Comparison of ENCODE assay signal across 1 fruit fly cellular context in genomic region chr2L:18844917-18845509, dm6.
TF ChIP-seq lines count a peak whose summit lies in the region.

TSS of gene CG17321 (plus strand) at chr2L:18845184.

TF ChIP-seq in whole organism, embryonic, 481 proteins besides CTCF, POLR2A, EP300 and RAD21 (continued from another document):
- TF ChIP-seq Gug (GFP tag; IDR thresholded peaks at IDR 0.05; lab: Robert Waterston, UW) (no peak), nerfin-2 (GFP tag; IDR thresholded peaks at IDR 0.05; lab: Robert Waterston, UW; ENCODE audit: partially characterized antibody) (0 out of 2 replicates have a peak, but pooled peaks have one; percentile 18), CG4360 (GFP tag; IDR thresholded peaks at IDR 0.05; lab: Robert Waterston, UW) (no peak), dpn (GFP tag; optimal IDR thresholded peaks at IDR 0.05; lab: Kevin White, UChicago) (no peak), BtbVII (GFP tag; optimal IDR thresholded peaks at IDR 0.05; lab: Kevin White, UChicago) (no peak), lab (GFP tag; optimal IDR thresholded peaks at IDR 0.05; lab: Kevin White, UChicago) (no peak), Hand (GFP tag; optimal IDR thresholded peaks at IDR 0.05; lab: Kevin White, UChicago) (peak; percentile 14), sens (GFP tag; lab: Kevin White, UChicago) (no peak), Bgb (GFP tag; IDR thresholded peaks at IDR 0.05; lab: Robert Waterston, UW; ENCODE audit: partially characterized antibody) (peak; percentile 27; the same call in 1 of the 2 replicates), CG12299 (tag; optimal IDR thresholded peaks at IDR 0.05; lab: Kevin White, UChicago) (peak; percentile 13), ewg (GFP tag; optimal IDR thresholded peaks at IDR 0.05; lab: Kevin White, UChicago) (peak; percentile 51), CG18599 (GFP tag; optimal IDR thresholded peaks at IDR 0.05; lab: Kevin White, UChicago) (peak; percentile 36), Hmr (GFP tag; optimal IDR thresholded peaks at IDR 0.05; lab: Kevin White, UChicago) (peak; percentile 43), Jarid2 (GFP tag; optimal IDR thresholded peaks at IDR 0.05; lab: Kevin White, UChicago) (peak; percentile 60), crol (GFP tag; IDR thresholded peaks at IDR 0.05; lab: Robert Waterston, UW) (peak; percentile 68), CG34376 (GFP tag; optimal IDR thresholded peaks at IDR 0.05; lab: Kevin White, UChicago) (peak; percentile 31), gsb (GFP tag; IDR thresholded peaks at IDR 0.05; lab: Robert Waterston, UW) (no peak), yki (optimal IDR thresholded peaks at IDR 0.05; lab: Kevin White, UChicago) (peak; percentile 22), Dbx (GFP tag; IDR thresholded peaks at IDR 0.05; lab: Robert Waterston, UW) (0 out of 3 replicates have a peak, but pooled peaks have one; percentile 25), Trl (optimal IDR thresholded peaks at IDR 0.05; lab: Kevin White, UChicago) (peak; percentile 80 to 94), Trl (GFP tag; optimal IDR thresholded peaks at IDR 0.05; lab: Kevin White, UChicago) (no peak), CG7357 (GFP tag; IDR thresholded peaks at IDR 0.05; lab: Robert Waterston, UW) (0 out of 3 replicates have a peak, but pooled peaks have one; percentile 25), CG34422 (GFP tag; IDR thresholded peaks at IDR 0.05; lab: Robert Waterston, UW) (peak; percentile 20; the same call in 1 of the 3 replicates), CG10959 (GFP tag; IDR thresholded peaks at IDR 0.05; lab: Robert Waterston, UW) (no peak), pita (GFP tag; optimal IDR thresholded peaks at IDR 0.05; lab: Kevin White, UChicago) (no peak), CG31224 (GFP tag; IDR thresholded peaks at IDR 0.05; lab: Robert Waterston, UW) (no peak), Xbp1 (GFP tag; optimal IDR thresholded peaks at IDR 0.05; lab: Kevin White, UChicago) (no peak), CG4820 (GFP tag; optimal IDR thresholded peaks at IDR 0.05; lab: Kevin White, UChicago) (no peak), CG16779 (GFP tag; IDR thresholded peaks at IDR 0.05; lab: Robert Waterston, UW) (peak; percentile 64; the same call in 1 of the 2 replicates), CG33557 (GFP tag; optimal IDR thresholded peaks at IDR 0.05; lab: Kevin White, UChicago) (no peak), H15 (GFP tag; IDR thresholded peaks at IDR 0.05; lab: Robert Waterston, UW) (no peak), ac (GFP tag; optimal IDR thresholded peaks at IDR 0.05; lab: Kevin White, UChicago) (no peak), run (tag; optimal IDR thresholded peaks at IDR 0.05; lab: Kevin White, UChicago) (no peak), lilli (GFP tag; optimal IDR thresholded peaks at IDR 0.05; lab: Kevin White, UChicago) (no peak)
TF ChIP-seq in whole organism, embryonic: peak in this region for 27.
